Worm (Caenorhabditis elegans) whole organism, mixed stage, embryonic: ENCODE measurements around the gene T12B5.14.

Experiments used
- M03D4.4 ChIP-seq: sonication (generic microtip); optimal IDR thresholded peaks from 2 replicates; lab custom pipeline; 2017; ENCODE audit warnings: mild to moderate bottlenecking, missing genetic modification characterization, missing compliant biosample characterization
- nhr-12 ChIP-seq: fragments of 150-350 bp; optimal IDR thresholded peaks from 2 replicates; lab custom pipeline; 2014; ENCODE audit warnings: missing biosample characterization, missing genetic modification characterization
- nhr-237 ChIP-seq: fragments of 150-350 bp; optimal IDR thresholded peaks from 2 replicates; lab custom pipeline; 2014; ENCODE audit warnings: missing biosample characterization, missing genetic modification characterization

DNA sequence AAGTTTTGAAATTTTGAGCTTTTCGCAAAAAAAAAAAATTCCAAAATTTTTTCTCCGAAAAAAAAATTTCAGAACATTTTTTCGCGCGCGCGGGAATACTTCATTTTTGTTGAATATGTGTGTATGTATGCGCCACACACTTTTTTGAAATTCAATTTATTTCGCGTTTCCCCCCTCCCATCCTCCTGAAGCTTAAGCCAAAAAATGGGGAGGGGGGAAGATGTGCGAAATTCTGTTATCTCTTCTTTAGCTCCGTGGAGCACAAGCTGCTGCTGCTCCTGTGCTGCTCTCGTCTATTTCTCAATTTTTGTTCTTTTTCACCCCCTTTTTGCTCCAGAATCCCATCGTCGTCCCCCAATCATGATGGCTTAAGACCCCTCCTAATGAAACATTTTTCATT, 34.9 kb downstream of the T12B5.14 start:
- TF ChIP-seq nhr-12 (tag; lab: Kevin White, UChicago), result no peak
- no peak for TF ChIP-seq M03D4.4
- TF ChIP-seq nhr-237 (tag; lab: Kevin White, UChicago), result no peak
